Fruit fly (Drosophila melanogaster) whole organism, embryonic: ENCODE measurements around the gene CG15529.
A peak's percentile ranks its signal among the peaks of the same experiment; 100 is the strongest.

Experiments used
- Aef1 ChIP-seq: fragments of 200-800 bp; sonication (Bioruptor generic); IDR thresholded peaks from 3 replicates; pipeline ENCODE4 v1.3.6; 2022; ENCODE audit warnings: missing biosample characterization, missing genetic modification characterization
- CG10267 ChIP-seq: fragments of 200-800 bp; sonication (Bioruptor generic); optimal IDR thresholded peaks from 2 replicates; lab custom pipeline; 2018; ENCODE audit warnings: missing biosample characterization, mild to moderate bottlenecking, missing genetic modification characterization, moderate library complexity
- CG11723 ChIP-seq: fragments of 200-800 bp; sonication (Bioruptor generic); optimal IDR thresholded peaks from 2 replicates; lab custom pipeline; 2017; ENCODE audit warnings: missing biosample characterization, mild to moderate bottlenecking, missing genetic modification characterization
- CG12071 ChIP-seq: fragments of 200-800 bp; sonication (Bioruptor generic); optimal IDR thresholded peaks from 3 replicates; lab custom pipeline; 2018; ENCODE audit warnings: missing biosample characterization, mild to moderate bottlenecking, missing genetic modification characterization
- CG13624 ChIP-seq: fragments of 200-800 bp; sonication (Bioruptor generic); optimal IDR thresholded peaks from 2 replicates; lab custom pipeline; 2016; ENCODE audit warnings: missing biosample characterization, missing genetic modification characterization
- CG15011 ChIP-seq: fragments of 200-800 bp; sonication (Bioruptor generic); optimal IDR thresholded peaks from 3 replicates; lab custom pipeline; 2018; ENCODE audit warnings: missing biosample characterization, mild to moderate bottlenecking, missing genetic modification characterization
- CG1529 ChIP-seq: fragments of 200-800 bp; sonication (Bioruptor generic); optimal IDR thresholded peaks from 3 replicates; lab custom pipeline; 2018; ENCODE audit warnings: missing biosample characterization, missing genetic modification characterization
- CG2129 ChIP-seq: fragments of 200-800 bp; sonication (Bioruptor generic); IDR thresholded peaks from 2 replicates; pipeline ENCODE4 v1.3.6; 2022; ENCODE audit warnings: missing biosample characterization, missing genetic modification characterization; ENCODE audit not compliant: partially characterized antibody
- CG3065 ChIP-seq: fragments of 200-800 bp; sonication (Bioruptor generic); optimal IDR thresholded peaks from 2 replicates; lab custom pipeline; 2016; ENCODE audit warnings: missing biosample characterization, missing genetic modification characterization
- CG31365 ChIP-seq: fragments of 200-800 bp; sonication (Bioruptor generic); optimal IDR thresholded peaks from 2 replicates; lab custom pipeline; 2018; ENCODE audit warnings: missing biosample characterization, mild to moderate bottlenecking, missing genetic modification characterization
- CG31441 ChIP-seq: fragments of 200-800 bp; sonication (Bioruptor generic); IDR thresholded peaks from 2 replicates; pipeline ENCODE4 v1.3.6; 2022; ENCODE audit warnings: missing biosample characterization, missing genetic modification characterization
- CG3838 ChIP-seq: fragments of 200-800 bp; sonication (Bioruptor generic); optimal IDR thresholded peaks from 3 replicates; lab custom pipeline; 2016; ENCODE audit warnings: missing biosample characterization, missing genetic modification characterization
- CG4282 ChIP-seq: fragments of 200-800 bp; sonication (Bioruptor generic); optimal IDR thresholded peaks from 2 replicates; lab custom pipeline; 2016; ENCODE audit warnings: missing biosample characterization, missing genetic modification characterization
- CG43689 ChIP-seq: fragments of 200-800 bp; sonication (Bioruptor generic); IDR thresholded peaks from 2 replicates; pipeline ENCODE4 v1.3.6; 2022; ENCODE audit warnings: missing biosample characterization, missing genetic modification characterization
- CG4854 ChIP-seq: fragments of 200-800 bp; sonication (Bioruptor generic); optimal IDR thresholded peaks from 2 replicates; lab custom pipeline; 2016; ENCODE audit warnings: missing biosample characterization, missing genetic modification characterization, inconsistent platforms
- CG5180 ChIP-seq: fragments of 200-800 bp; sonication (Bioruptor generic); optimal IDR thresholded peaks from 3 replicates; lab custom pipeline; 2017; ENCODE audit warnings: missing biosample characterization, missing genetic modification characterization, mild to moderate bottlenecking, moderate library complexity, missing genetic modification reagents
- CG5245 ChIP-seq: fragments of 200-800 bp; sonication (Bioruptor generic); optimal IDR thresholded peaks from 3 replicates; lab custom pipeline; 2016; ENCODE audit warnings: missing biosample characterization, missing genetic modification characterization
- CG6765 ChIP-seq: fragments of 200-800 bp; sonication (Bioruptor generic); optimal IDR thresholded peaks from 3 replicates; lab custom pipeline; 2017; ENCODE audit warnings: missing biosample characterization, mild to moderate bottlenecking, missing genetic modification characterization
- CG7745 ChIP-seq: fragments of 200-800 bp; sonication (Bioruptor generic); optimal IDR thresholded peaks from 2 replicates; lab custom pipeline; 2018; ENCODE audit warnings: missing biosample characterization, mild to moderate bottlenecking, missing genetic modification characterization, moderate library complexity
- CG9437 ChIP-seq: fragments of 200-800 bp; sonication (Bioruptor generic); optimal IDR thresholded peaks from 2 replicates; lab custom pipeline; 2018; ENCODE audit warnings: missing biosample characterization, mild to moderate bottlenecking, missing genetic modification characterization
- CG9727 ChIP-seq: fragments of 200-800 bp; sonication (Bioruptor generic); optimal IDR thresholded peaks from 3 replicates; lab custom pipeline; 2017; ENCODE audit warnings: missing biosample characterization, mild to moderate bottlenecking, missing genetic modification characterization
- CG9876 ChIP-seq: fragments of 200-800 bp; sonication (Bioruptor generic); optimal IDR thresholded peaks from 2 replicates; lab custom pipeline; 2016; ENCODE audit warnings: missing biosample characterization, missing genetic modification characterization
- D ChIP-seq, 2 experiments: fragments of 200-800 bp in 1 of 2; fragments of >200 bp in 1 of 2; sonication (Bioruptor generic) in 1 of 2; optimal IDR thresholded peaks; 2 replicates in 1 of 2; 3 replicates in 1 of 2; lab custom pipeline; 2017; ENCODE audit warnings: mild to moderate bottlenecking in 1 of 2, missing biosample characterization in 1 of 2, missing genetic modification characterization in 1 of 2, missing genetic modification reagents in 1 of 2
- Gug ChIP-seq: fragments of 200-800 bp; sonication (Bioruptor generic); IDR thresholded peaks from 4 replicates; pipeline ENCODE4 v1.3.6; 2022; ENCODE audit warnings: missing biosample characterization, missing genetic modification characterization
- HLH3B ChIP-seq: fragments of 200-800 bp; sonication (Bioruptor generic); IDR thresholded peaks from 2 replicates; pipeline ENCODE4 v1.3.6; 2022; ENCODE audit warnings: missing biosample characterization, missing genetic modification characterization
- Lim3 ChIP-seq: fragments of 200-800 bp; sonication (Bioruptor generic); IDR thresholded peaks from 2 replicates; pipeline ENCODE4 v1.3.6; 2022; ENCODE audit warnings: missing biosample characterization, missing genetic modification characterization
- NC2α ChIP-seq: fragments of 200-800 bp; sonication (Bioruptor generic); optimal IDR thresholded peaks from 2 replicates; lab custom pipeline; 2016; ENCODE audit warnings: missing biosample characterization, missing genetic modification characterization
- Neu2 ChIP-seq: fragments of 200-800 bp; sonication (Bioruptor generic); optimal IDR thresholded peaks from 3 replicates; lab custom pipeline; 2016; ENCODE audit warnings: missing biosample characterization, missing genetic modification characterization, borderline replicate concordance
- Optix ChIP-seq: fragments of 200-800 bp; sonication (Bioruptor generic); IDR thresholded peaks from 3 replicates; pipeline ENCODE4 v1.3.6; 2022; ENCODE audit warnings: missing biosample characterization, missing genetic modification characterization
- TFAM ChIP-seq: fragments of 200-800 bp; sonication (Bioruptor generic); optimal IDR thresholded peaks from 2 replicates; lab custom pipeline; 2017; ENCODE audit warnings: missing biosample characterization, missing genetic modification characterization, inconsistent platforms
- amos ChIP-seq: fragments of 200-800 bp; sonication (Bioruptor generic); IDR thresholded peaks from 2 replicates; pipeline ENCODE4 v1.3.6; 2022; ENCODE audit warnings: missing biosample characterization, missing genetic modification characterization; ENCODE audit not compliant: partially characterized antibody
- ato ChIP-seq: fragments of 200-800 bp; sonication (Bioruptor generic); IDR thresholded peaks from 2 replicates; pipeline ENCODE4 v1.3.6; 2022; ENCODE audit warnings: missing biosample characterization, missing genetic modification characterization; ENCODE audit not compliant: partially characterized antibody
- bbx ChIP-seq: fragments of 200-800 bp; sonication (Bioruptor generic); IDR thresholded peaks from 2 replicates; pipeline ENCODE4 v1.3.6; 2022; ENCODE audit warnings: missing biosample characterization, missing genetic modification characterization; ENCODE audit not compliant: partially characterized antibody
- cato ChIP-seq: fragments of 200-800 bp; sonication (Bioruptor generic); optimal IDR thresholded peaks from 2 replicates; lab custom pipeline; 2016; ENCODE audit warnings: missing biosample characterization, missing genetic modification characterization, borderline replicate concordance
- chinmo ChIP-seq: fragments of 200-800 bp; sonication (Bioruptor generic); IDR thresholded peaks from 4 replicates; pipeline ENCODE4 v1.3.6; 2022; ENCODE audit warnings: missing biosample characterization, missing genetic modification characterization; ENCODE audit not compliant: partially characterized antibody
- dpn ChIP-seq, 2 experiments: fragments of 200-800 bp; sonication (Bioruptor generic); optimal IDR thresholded peaks; 3 replicates each; lab custom pipeline; 2016; ENCODE audit warnings: missing biosample characterization in 2 of 2, missing genetic modification characterization in 2 of 2
- gce ChIP-seq: fragments of 200-800 bp; sonication (Bioruptor generic); IDR thresholded peaks from 3 replicates; pipeline ENCODE4 v1.3.6; 2022; ENCODE audit warnings: missing biosample characterization, missing genetic modification characterization
- hth ChIP-seq: fragments of >200 bp; optimal IDR thresholded peaks from 2 replicates; lab custom pipeline; 2017; ENCODE audit warnings: inconsistent platforms
- nau ChIP-seq: fragments of 200-800 bp; sonication (Bioruptor generic); optimal IDR thresholded peaks from 3 replicates; lab custom pipeline; 2017; ENCODE audit warnings: missing biosample characterization, mild to moderate bottlenecking, missing genetic modification characterization, missing genetic modification reagents
- prd ChIP-seq, 3 experiments: fragments of >200 bp in 2 of 3; fragments of 200-800 bp in 1 of 3; sonication (Bioruptor generic) in 1 of 3; optimal IDR thresholded peaks in 2 of 3; IDR thresholded peaks in 1 of 3; 2 replicates in 2 of 3; 3 replicates in 1 of 3; pipeline versions ENCODE4 v1.3.6 to Lab custom; 2017 to 2022; ENCODE audit warnings: missing biosample characterization in 1 of 3, missing genetic modification characterization in 1 of 3
- rib ChIP-seq: fragments of 200-800 bp; sonication (Bioruptor generic); IDR thresholded peaks from 2 replicates; pipeline ENCODE4 v1.3.6; 2022; ENCODE audit warnings: missing biosample characterization, missing genetic modification characterization
- sc ChIP-seq, 3 experiments: fragments of >200 bp in 2 of 3; fragments of 200-800 bp in 1 of 3; sonication (Bioruptor generic) in 1 of 3; optimal IDR thresholded peaks; 2 replicates in 2 of 3; 3 replicates in 1 of 3; lab custom pipeline; 2017; ENCODE audit warnings: mild to moderate bottlenecking in 1 of 3, missing biosample characterization in 1 of 3, missing genetic modification characterization in 1 of 3, missing genetic modification reagents in 1 of 3
- sisA ChIP-seq: fragments of 200-800 bp; sonication (Bioruptor generic); IDR thresholded peaks from 2 replicates; pipeline ENCODE4 v1.3.6; 2022; ENCODE audit warnings: missing biosample characterization, missing genetic modification characterization
- slou ChIP-seq: fragments of 200-800 bp; sonication (Bioruptor generic); optimal IDR thresholded peaks from 3 replicates; lab custom pipeline; 2016; ENCODE audit warnings: missing biosample characterization, missing genetic modification characterization
- sob ChIP-seq: fragments of 200-800 bp; sonication (Bioruptor generic); IDR thresholded peaks from 2 replicates; pipeline ENCODE4 v1.3.6; 2022; ENCODE audit warnings: missing biosample characterization, missing genetic modification characterization
- twi ChIP-seq: fragments of 200-800 bp; optimal IDR thresholded peaks from 2 replicates; lab custom pipeline; 2019; ENCODE audit warnings: missing biosample characterization, mild to moderate bottlenecking, missing genetic modification characterization, moderate library complexity
- vvl ChIP-seq: fragments of 200-800 bp; sonication (Bioruptor generic); IDR thresholded peaks from 2 replicates; pipeline ENCODE4 v1.3.6; 2022; ENCODE audit warnings: missing biosample characterization, missing genetic modification characterization

The CG15529 gene

DNA sequence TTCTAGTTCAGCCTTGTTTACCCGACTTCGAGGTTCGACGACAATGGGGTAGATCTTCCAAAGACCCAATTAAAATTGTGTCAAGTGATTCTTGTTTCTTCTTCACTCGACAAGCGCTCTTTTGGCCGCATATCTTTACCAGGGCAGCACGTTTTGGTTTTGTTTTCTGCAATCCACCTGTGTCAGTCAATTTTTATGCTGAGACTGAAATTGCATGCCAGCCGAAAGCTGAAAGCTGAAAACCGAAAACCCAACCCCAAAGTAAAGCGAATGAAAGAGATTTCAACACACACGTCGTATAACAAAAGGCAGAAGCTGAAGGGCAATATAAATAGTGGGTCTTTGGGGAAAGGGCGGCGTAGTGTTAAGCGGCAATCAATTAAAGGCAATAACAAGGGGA lies 37.5 kb downstream of the CG15529 start:
- TF ChIP-seq CG4282 (GFP tag; lab: Kevin White, UChicago) = no peak
- TF ChIP-seq chinmo (GFP tag; lab: Robert Waterston, UW) = 0 out of 4 replicates have a peak, but pooled peaks have one; percentile 14

DNA sequence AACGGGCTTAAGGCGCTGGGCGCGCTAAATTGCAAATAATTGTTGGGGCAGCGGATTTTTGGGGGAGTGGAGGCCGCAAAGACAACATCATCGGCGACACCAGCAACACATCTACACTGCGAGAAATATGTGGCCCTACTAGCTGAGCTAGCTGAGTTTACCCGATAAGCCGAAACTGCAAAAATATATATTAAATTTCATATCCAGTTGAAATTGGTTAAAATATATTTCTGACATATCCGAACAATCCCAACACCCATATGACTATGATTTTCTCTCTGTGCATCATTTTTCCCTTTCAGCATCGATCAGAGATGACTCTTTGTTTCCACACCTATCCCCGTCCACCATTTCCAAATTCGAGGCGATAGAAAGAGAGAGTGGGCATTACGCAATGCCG lies 38.0 kb downstream of the CG15529 start:
- no peak for TF ChIP-seq CG6765 (GFP tag; lab: Kevin White, UChicago)
- TF ChIP-seq sc (optimal IDR thresholded peaks at IDR 0.05; lab: Kevin White, UChicago) = no peak
- peak; percentile 21 for TF ChIP-seq sc (GFP tag; optimal IDR thresholded peaks at IDR 0.05; lab: Kevin White, UChicago)
- no peak for TF ChIP-seq rib (GFP tag; lab: Robert Waterston, UW)
- peak; percentile 27 for TF ChIP-seq twi
- peak; percentile 6 for TF ChIP-seq slou (GFP tag; lab: Kevin White, UChicago)
- TF ChIP-seq sisA = peak; percentile 82
- no peak for TF ChIP-seq CG2129 (GFP tag; lab: Robert Waterston, UW)
- TF ChIP-seq gce (GFP tag; lab: Robert Waterston, UW) = peak; percentile 75; the same call in 1 of the 3 replicates
- TF ChIP-seq D (optimal IDR thresholded peaks at IDR 0.05; lab: Kevin White, UChicago) = no peak
- peak; percentile 73 for TF ChIP-seq D (GFP tag; optimal IDR thresholded peaks at IDR 0.05; lab: Kevin White, UChicago)
- TF ChIP-seq CG11723 = peak; percentile 47
- TF ChIP-seq TFAM (GFP tag; lab: Kevin White, UChicago) = no peak
- no peak for TF ChIP-seq amos (GFP tag; lab: Robert Waterston, UW)
- TF ChIP-seq vvl (GFP tag; lab: Robert Waterston, UW) = peak; percentile 89
- peak; percentile 87 for TF ChIP-seq CG31441
- peak; percentile 66 for TF ChIP-seq Optix (GFP tag; lab: Robert Waterston, UW)
- TF ChIP-seq cato = peak; percentile 17
- peak; percentile 56 for TF ChIP-seq CG9727
- no peak for TF ChIP-seq ato
- no peak for TF ChIP-seq Neu2 (GFP tag; lab: Kevin White, UChicago)
- peak; percentile 36 for TF ChIP-seq CG4854 (GFP tag; lab: Kevin White, UChicago)
- peak; percentile 79 for TF ChIP-seq Aef1 (GFP tag; lab: Robert Waterston, UW)
- peak; percentile 52 for TF ChIP-seq CG10267 (tag; lab: Kevin White, UChicago)
- peak; percentile 57 for TF ChIP-seq CG1529
- no peak for TF ChIP-seq prd (optimal IDR thresholded peaks at IDR 0.05; lab: Kevin White, UChicago)
- TF ChIP-seq prd (GFP tag; IDR thresholded peaks at IDR 0.05; lab: Robert Waterston, UW) = peak; percentile 88
- TF ChIP-seq NC2α = no peak
- peak; percentile 58 for TF ChIP-seq CG43689 (GFP tag; lab: Robert Waterston, UW)
- peak; percentile 56 for TF ChIP-seq CG9437 (GFP tag; lab: Kevin White, UChicago)
- peak; percentile 83 for TF ChIP-seq HLH3B (GFP tag; lab: Robert Waterston, UW)
- peak; percentile 85 for TF ChIP-seq sob (GFP tag; lab: Robert Waterston, UW)
- peak; percentile 63 for TF ChIP-seq CG5245 (GFP tag; lab: Kevin White, UChicago)
- peak; percentile 34 for TF ChIP-seq CG31365 (tag; lab: Kevin White, UChicago)
- TF ChIP-seq CG13624 = peak; percentile 32
- TF ChIP-seq CG7745 (tag; lab: Kevin White, UChicago) = no peak
- TF ChIP-seq Lim3 = no peak
- no peak for TF ChIP-seq bbx (GFP tag; lab: Robert Waterston, UW)
- TF ChIP-seq CG5180 (GFP tag; lab: Kevin White, UChicago) = peak; percentile 48
- no peak for TF ChIP-seq CG3838 (GFP tag; lab: Kevin White, UChicago)
- peak; percentile 60 for TF ChIP-seq nau
- no peak for TF ChIP-seq CG3065 (GFP tag; lab: Kevin White, UChicago)
- peak; percentile 18 for TF ChIP-seq CG15011 (GFP tag; lab: Kevin White, UChicago)
- peak; percentile 66 for TF ChIP-seq CG12071 (GFP tag; lab: Kevin White, UChicago)
- no peak for TF ChIP-seq hth (lab: Kevin White, UChicago)
- peak; percentile 60 to 71 for TF ChIP-seq dpn (GFP tag; optimal IDR thresholded peaks at IDR 0.05; lab: Kevin White, UChicago)
- TF ChIP-seq Gug = peak; percentile 78
- no peak for TF ChIP-seq CG9876 (GFP tag; lab: Kevin White, UChicago)
